Worm (Caenorhabditis elegans) whole organism, L3 larva: Measurements from ENCODE around the gene gba-2.

Source experiments
- R02D3.7 ChIP-seq: fragments of 150-350 bp; optimal IDR thresholded peaks from 2 replicates; lab custom pipeline; 2014; ENCODE audit warnings: missing biosample characterization, missing genetic modification characterization
- ZK546.5 ChIP-seq: sonication (generic microtip); optimal IDR thresholded peaks from 2 replicates; lab custom pipeline; 2017; ENCODE audit warnings: missing biosample characterization, missing genetic modification characterization
- aly-2 ChIP-seq: fragments of 150-350 bp; optimal IDR thresholded peaks from 2 replicates; lab custom pipeline; 2014; ENCODE audit warnings: missing biosample characterization, missing genetic modification characterization
- ceh-16 ChIP-seq: sonication (generic microtip); optimal IDR thresholded peaks from 2 replicates; lab custom pipeline; 2017; ENCODE audit warnings: missing biosample characterization, missing genetic modification characterization
- ceh-28 ChIP-seq: fragments of 150-350 bp; optimal IDR thresholded peaks from 2 replicates; lab custom pipeline; 2014; ENCODE audit warnings: missing biosample characterization, missing genetic modification reagents, missing genetic modification characterization
- ceh-9 ChIP-seq: sonication (generic microtip); optimal IDR thresholded peaks from 2 replicates; lab custom pipeline; 2018; ENCODE audit warnings: missing biosample characterization, missing genetic modification characterization
- daf-12 ChIP-seq: fragments of 150-350 bp; optimal IDR thresholded peaks from 2 replicates; lab custom pipeline; 2014; ENCODE audit warnings: missing biosample characterization, missing genetic modification reagents, missing genetic modification characterization
- egl-27 ChIP-seq: sonication (generic microtip); optimal IDR thresholded peaks from 4 replicates; lab custom pipeline; 2017; ENCODE audit warnings: missing biosample characterization, missing genetic modification reagents, missing genetic modification characterization
- egl-5 ChIP-seq: fragments of 150-350 bp; optimal IDR thresholded peaks from 2 replicates; lab custom pipeline; 2017; ENCODE audit warnings: missing biosample characterization, missing genetic modification reagents, missing genetic modification characterization, inconsistent platforms
- elt-1 ChIP-seq: fragments of 150-350 bp; optimal IDR thresholded peaks from 2 replicates; lab custom pipeline; 2014; ENCODE audit warnings: missing biosample characterization, missing genetic modification characterization
- elt-2 ChIP-seq: sonication (generic microtip); optimal IDR thresholded peaks from 2 replicates; lab custom pipeline; 2016; ENCODE audit warnings: missing genetic modification reagents, mild to moderate bottlenecking, missing genetic modification characterization, missing compliant biosample characterization
- eor-1 ChIP-seq, 2 experiments: fragments of 150-350 bp; optimal IDR thresholded peaks; 2 replicates each; lab custom pipeline; 2014 to 2018; ENCODE audit warnings: missing biosample characterization in 2 of 2, missing genetic modification characterization in 2 of 2
- fkh-2 ChIP-seq: fragments of 150-350 bp; optimal IDR thresholded peaks from 2 replicates; lab custom pipeline; 2014; ENCODE audit warnings: missing biosample characterization, missing genetic modification reagents, missing genetic modification characterization
- hmg-11 ChIP-seq: sonication (generic microtip); optimal IDR thresholded peaks from 2 replicates; lab custom pipeline; 2016; ENCODE audit warnings: missing genetic modification characterization, missing compliant biosample characterization
- lin-15B ChIP-seq: fragments of 150-350 bp; optimal IDR thresholded peaks from 2 replicates; lab custom pipeline; 2014; ENCODE audit warnings: missing biosample characterization, missing genetic modification characterization
- lin-39 ChIP-seq: fragments of 150-350 bp; optimal IDR thresholded peaks from 2 replicates; lab custom pipeline; 2018; ENCODE audit warnings: missing biosample characterization, missing genetic modification reagents, missing genetic modification characterization
- lsy-12 ChIP-seq: sonication (generic microtip); optimal IDR thresholded peaks from 2 replicates; lab custom pipeline; 2016; ENCODE audit warnings: mild to moderate bottlenecking, missing genetic modification characterization, missing compliant biosample characterization
- mdl-1 ChIP-seq: fragments of 150-350 bp; optimal IDR thresholded peaks from 2 replicates; lab custom pipeline; 2014; ENCODE audit warnings: missing biosample characterization, missing genetic modification characterization
- mml-1 ChIP-seq: fragments of 150-350 bp; sonication (generic microtip); optimal IDR thresholded peaks from 3 replicates; lab custom pipeline; 2014; ENCODE audit warnings: missing biosample characterization, missing genetic modification characterization
- nfya-1 ChIP-seq: sonication (generic microtip); optimal IDR thresholded peaks from 2 replicates; lab custom pipeline; 2017; ENCODE audit warnings: missing genetic modification characterization, mild to moderate bottlenecking, missing compliant biosample characterization, antibody characterized with exemption, moderate library complexity; ENCODE audit not compliant: insufficient read depth
- nhr-11 ChIP-seq: fragments of 150-350 bp; optimal IDR thresholded peaks from 2 replicates; lab custom pipeline; 2014; ENCODE audit warnings: missing biosample characterization, missing genetic modification characterization
- nhr-12 ChIP-seq: fragments of 150-350 bp; optimal IDR thresholded peaks from 2 replicates; lab custom pipeline; 2014; ENCODE audit warnings: missing biosample characterization, missing genetic modification characterization
- nhr-23 ChIP-seq: fragments of 150-350 bp; optimal IDR thresholded peaks from 2 replicates; lab custom pipeline; 2014; ENCODE audit warnings: missing biosample characterization, missing genetic modification reagents, missing genetic modification characterization
- nhr-237 ChIP-seq: fragments of 150-350 bp; optimal IDR thresholded peaks from 2 replicates; lab custom pipeline; 2014; ENCODE audit warnings: missing biosample characterization, missing genetic modification characterization
- nhr-25 ChIP-seq: sonication (generic microtip); optimal IDR thresholded peaks from 2 replicates; lab custom pipeline; 2017; ENCODE audit warnings: missing biosample characterization, missing genetic modification characterization
- nhr-43 ChIP-seq: sonication (generic microtip); optimal IDR thresholded peaks from 2 replicates; lab custom pipeline; 2016; ENCODE audit warnings: mild to moderate bottlenecking, missing genetic modification characterization, missing compliant biosample characterization; ENCODE audit not compliant: poor library complexity, severe bottlenecking
- nhr-67 ChIP-seq: fragments of 150-350 bp; optimal IDR thresholded peaks from 2 replicates; lab custom pipeline; 2014; ENCODE audit warnings: missing biosample characterization, missing genetic modification characterization
- nhr-76 ChIP-seq: fragments of 150-350 bp; sonication (generic microtip); optimal IDR thresholded peaks from 5 replicates; lab custom pipeline; 2014; ENCODE audit warnings: missing biosample characterization, missing genetic modification characterization
- pha-4 ChIP-seq: fragments of 150-350 bp; optimal IDR thresholded peaks from 2 replicates; lab custom pipeline; 2014; ENCODE audit warnings: missing biosample characterization, missing genetic modification reagents, missing genetic modification characterization
- pqm-1 ChIP-seq: fragments of 150-350 bp; optimal IDR thresholded peaks from 2 replicates; lab custom pipeline; 2017; ENCODE audit warnings: missing biosample characterization, missing genetic modification characterization, inconsistent platforms
- skn-1 ChIP-seq: fragments of 150-350 bp; optimal IDR thresholded peaks from 2 replicates; lab custom pipeline; 2014; ENCODE audit warnings: missing biosample characterization, missing genetic modification characterization
- tbx-2 ChIP-seq: sonication (generic microtip); optimal IDR thresholded peaks from 2 replicates; lab custom pipeline; 2016; ENCODE audit warnings: mild to moderate bottlenecking, missing genetic modification characterization, missing compliant biosample characterization
- unc-62 ChIP-seq: fragments of 150-350 bp; sonication (generic microtip); optimal IDR thresholded peaks from 4 replicates; lab custom pipeline; 2014; ENCODE audit warnings: missing biosample characterization, missing genetic modification reagents, missing genetic modification characterization
- zag-1 ChIP-seq: fragments of 150-350 bp; optimal IDR thresholded peaks from 2 replicates; lab custom pipeline; 2014; ENCODE audit warnings: missing biosample characterization, missing genetic modification characterization
- ztf-11 ChIP-seq: fragments of 150-350 bp; optimal IDR thresholded peaks from 2 replicates; lab custom pipeline; 2014; ENCODE audit warnings: missing biosample characterization, missing genetic modification characterization

The gba-2 gene

ce11 chrII:2216940-2217664 lies 30.9 kb upstream of the gba-2 start:
- TF ChIP-seq egl-27 (tag; lab: Kevin White, UChicago) (no peak), elt-1 (tag; lab: Kevin White, UChicago) (no peak), nhr-67 (tag; lab: Kevin White, UChicago) (no peak), nhr-23 (tag; lab: Kevin White, UChicago) (no peak), mml-1 (tag; lab: Kevin White, UChicago) (no peak), nhr-25 (tag; lab: Kevin White, UChicago) (no peak), tbx-2 (no peak), eor-1 (tag; optimal IDR thresholded peaks at IDR 0.05; lab: Kevin White, UChicago) (no peak), nhr-11 (tag; lab: Kevin White, UChicago) (no peak), ZK546.5 (tag; lab: Kevin White, UChicago) (no peak), aly-2 (tag; lab: Kevin White, UChicago) (no peak), ceh-28 (no peak), nhr-43 (tag; lab: Kevin White, UChicago) (no peak), lin-15B (tag; lab: Kevin White, UChicago) (no peak)

- no peak for TF ChIP-seq pha-4 (tag; lab: Kevin White, UChicago)
Measured at ce11 chrII:2215512-2215911, 29.3 kb upstream of the gba-2 start.

ce11 chrII:2207812-2208211 lies 21.6 kb upstream of the gba-2 start, which contains the start of gene Y59C2A.1:
TSS of gene Y59C2A.1 (plus strand) at chrII:2208112.
- TF ChIP-seq unc-62 (GFP tag; lab: Kevin White, UChicago) (no peak), lin-39 (tag; lab: Kevin White, UChicago) (no peak), elt-2 (tag; lab: Kevin White, UChicago) (no peak), R02D3.7 (no peak), tbx-2 (no peak), fkh-2 (tag; lab: Kevin White, UChicago) (no peak), daf-12 (tag; lab: Kevin White, UChicago) (no peak), hmg-11 (tag; lab: Kevin White, UChicago) (no peak), pha-4 (tag; lab: Kevin White, UChicago) (no peak), pqm-1 (tag; lab: Kevin White, UChicago) (no peak), ceh-9 (no peak)

- TF ChIP-seq eor-1 (tag; optimal IDR thresholded peaks at IDR 0.05; lab: Kevin White, UChicago) = no peak
- TF ChIP-seq nhr-12 = no peak
- TF ChIP-seq ZK546.5 (tag; lab: Kevin White, UChicago) = no peak
- no peak for TF ChIP-seq mdl-1 (tag; lab: Kevin White, UChicago)
- no peak for TF ChIP-seq unc-62 (GFP tag; lab: Kevin White, UChicago)
- TF ChIP-seq nhr-67 (tag; lab: Kevin White, UChicago) = no peak
- no peak for TF ChIP-seq ceh-16 (tag; lab: Kevin White, UChicago)
- TF ChIP-seq lin-39 (tag; lab: Kevin White, UChicago) = no peak
- no peak for TF ChIP-seq ceh-28
- no peak for TF ChIP-seq pha-4 (tag; lab: Kevin White, UChicago)
- TF ChIP-seq nhr-76 (tag; lab: Kevin White, UChicago) = no peak
- TF ChIP-seq daf-12 (tag; lab: Kevin White, UChicago) = no peak
- TF ChIP-seq nhr-11 (tag; lab: Kevin White, UChicago) = no peak
- TF ChIP-seq hmg-11 (tag; lab: Kevin White, UChicago) = no peak
- TF ChIP-seq ztf-11 (tag; lab: Kevin White, UChicago) = no peak
- TF ChIP-seq mml-1 (tag; lab: Kevin White, UChicago) = no peak
- no peak for TF ChIP-seq elt-1 (tag; lab: Kevin White, UChicago)
- no peak for TF ChIP-seq nhr-237 (tag; lab: Kevin White, UChicago)
- no peak for TF ChIP-seq lsy-12 (tag; lab: Kevin White, UChicago)
- TF ChIP-seq, all 47 proteins: peak for 0
Measured at ce11 chrII:2206064-2206722, 20.0 kb upstream of the gba-2 start.

- TF ChIP-seq nhr-76 (tag; lab: Kevin White, UChicago) = no peak
- peak; percentile 41 for TF ChIP-seq lin-39 (tag; lab: Kevin White, UChicago)
- no peak for TF ChIP-seq mml-1 (tag; lab: Kevin White, UChicago)
- no peak for TF ChIP-seq ceh-9
- no peak for TF ChIP-seq nhr-11 (tag; lab: Kevin White, UChicago)
- no peak for TF ChIP-seq egl-5
- TF ChIP-seq zag-1 = no peak
- no peak for TF ChIP-seq egl-27 (tag; lab: Kevin White, UChicago)
- peak; percentile 50 for TF ChIP-seq pha-4 (tag; lab: Kevin White, UChicago)
- no peak for TF ChIP-seq skn-1 (tag; lab: Kevin White, UChicago)
- TF ChIP-seq mdl-1 (tag; lab: Kevin White, UChicago) = no peak
- TF ChIP-seq pqm-1 (tag; lab: Kevin White, UChicago) = no peak
- peak; percentile 44 for TF ChIP-seq nfya-1
- TF ChIP-seq nhr-43 (tag; lab: Kevin White, UChicago) = no peak
- peak; percentile 5 for TF ChIP-seq elt-2 (tag; lab: Kevin White, UChicago)
- TF ChIP-seq aly-2 (tag; lab: Kevin White, UChicago) = no peak
- no peak for TF ChIP-seq R02D3.7
- TF ChIP-seq lin-15B (tag; lab: Kevin White, UChicago) = peak; percentile 67
Measured at ce11 chrII:2204077-2204476, 17.8 kb upstream of the gba-2 start, which contains the start of gene Y59C2A.2. TSS of gene Y59C2A.2 (minus strand) at chrII:2204137.
